Fruit fly (Drosophila melanogaster) whole organism, embryonic: ENCODE data around the gene CG8861.
A peak's percentile ranks its signal among the peaks of the same experiment; 100 is the strongest.

Experiments used
- Ada2b ChIP-seq: fragments of 200-800 bp; sonication (Bioruptor generic); IDR thresholded peaks from 2 replicates; pipeline ENCODE4 v1.3.6; 2022; ENCODE audit warnings: missing biosample characterization, missing genetic modification characterization
- Antp ChIP-seq: fragments of 200-800 bp; sonication (Bioruptor generic); optimal IDR thresholded peaks from 3 replicates; lab custom pipeline; 2016; ENCODE audit warnings: missing biosample characterization, missing genetic modification characterization
- Atf-2 ChIP-seq: fragments of 200-800 bp; sonication (Bioruptor generic); optimal IDR thresholded peaks from 2 replicates; lab custom pipeline; 2016; ENCODE audit warnings: missing biosample characterization, missing genetic modification characterization
- Awh ChIP-seq: fragments of 200-800 bp; sonication (Bioruptor generic); IDR thresholded peaks from 2 replicates; pipeline ENCODE4, ENCODE4 v1.3.6; 2022; ENCODE audit warnings: missing biosample characterization, missing genetic modification characterization
- BEAF-32 ChIP-seq: fragments of 200-800 bp; sonication (Bioruptor generic); optimal IDR thresholded peaks from 3 replicates; lab custom pipeline; 2017; ENCODE audit warnings: missing biosample characterization, missing genetic modification characterization, mild to moderate bottlenecking, moderate library complexity, missing genetic modification reagents
- CG1024 ChIP-seq: fragments of 200-800 bp; sonication (Bioruptor generic); IDR thresholded peaks from 2 replicates; pipeline ENCODE4 v1.3.6; 2022; ENCODE audit warnings: missing biosample characterization, missing genetic modification characterization
- CG12744 ChIP-seq: fragments of 200-800 bp; sonication (Bioruptor generic); optimal IDR thresholded peaks from 2 replicates; lab custom pipeline; 2016; ENCODE audit warnings: missing biosample characterization, missing genetic modification characterization
- CG14710 ChIP-seq: fragments of 200-800 bp; sonication (Bioruptor generic); optimal IDR thresholded peaks from 3 replicates; lab custom pipeline; 2019; ENCODE audit warnings: missing biosample characterization, mild to moderate bottlenecking, missing genetic modification characterization, moderate library complexity
- CG17359 ChIP-seq: fragments of 200-800 bp; sonication (Bioruptor generic); optimal IDR thresholded peaks from 3 replicates; lab custom pipeline; 2018; ENCODE audit warnings: missing biosample characterization, mild to moderate bottlenecking, missing genetic modification characterization, moderate library complexity
- CG18262 ChIP-seq: fragments of 200-800 bp; optimal IDR thresholded peaks from 3 replicates; lab custom pipeline; 2019; ENCODE audit warnings: missing biosample characterization, mild to moderate bottlenecking, missing genetic modification characterization, moderate library complexity
- CG18764 ChIP-seq: fragments of 200-800 bp; sonication (Bioruptor generic); optimal IDR thresholded peaks from 3 replicates; lab custom pipeline; 2016; ENCODE audit warnings: missing biosample characterization, missing genetic modification characterization
- CG2116 ChIP-seq: fragments of 200-800 bp; sonication (Bioruptor generic); optimal IDR thresholded peaks from 3 replicates; lab custom pipeline; 2018; ENCODE audit warnings: missing biosample characterization, mild to moderate bottlenecking, missing genetic modification characterization
- CG30020 ChIP-seq: fragments of 200-800 bp; optimal IDR thresholded peaks from 2 replicates; lab custom pipeline; 2019; ENCODE audit warnings: missing biosample characterization, mild to moderate bottlenecking, missing genetic modification characterization, moderate library complexity
- CG30431 ChIP-seq: fragments of 200-800 bp; sonication (Bioruptor generic); optimal IDR thresholded peaks from 2 replicates; lab custom pipeline; 2017; ENCODE audit warnings: missing biosample characterization, missing genetic modification characterization
- CG34224 ChIP-seq: fragments of 200-800 bp; sonication (Bioruptor generic); IDR thresholded peaks from 3 replicates; pipeline ENCODE4 v1.3.6; 2022; ENCODE audit warnings: missing biosample characterization, missing genetic modification characterization; ENCODE audit not compliant: partially characterized antibody
- CG42726 ChIP-seq: fragments of 200-800 bp; sonication (Bioruptor generic); IDR thresholded peaks from 2 replicates; pipeline ENCODE4 v1.3.6; 2022; ENCODE audit warnings: missing biosample characterization, missing genetic modification characterization; ENCODE audit not compliant: partially characterized antibody
- CG9609 ChIP-seq: fragments of 200-800 bp; sonication (Bioruptor generic); optimal IDR thresholded peaks from 3 replicates; lab custom pipeline; 2016; ENCODE audit warnings: missing biosample characterization, missing genetic modification characterization
- CkIIα-i1 ChIP-seq: fragments of 200-800 bp; sonication (Bioruptor generic); IDR thresholded peaks from 2 replicates; pipeline ENCODE4 v1.3.6; 2022; ENCODE audit warnings: missing biosample characterization, missing genetic modification characterization
- CrebB ChIP-seq: fragments of 200-800 bp; sonication (Bioruptor generic); optimal IDR thresholded peaks from 3 replicates; lab custom pipeline; 2018; ENCODE audit warnings: missing biosample characterization, mild to moderate bottlenecking, missing genetic modification characterization
- Dref ChIP-seq: fragments of 200-800 bp; sonication (Bioruptor generic); IDR thresholded peaks from 2 replicates; pipeline ENCODE4 v1.3.6; 2022; ENCODE audit warnings: missing biosample characterization, missing genetic modification characterization
- E2f2 ChIP-seq: fragments of 200-800 bp; sonication (Bioruptor generic); IDR thresholded peaks from 2 replicates; pipeline ENCODE4 v1.3.6; 2022; ENCODE audit warnings: missing biosample characterization, missing genetic modification characterization
- GATAe ChIP-seq: fragments of 200-800 bp; sonication (Bioruptor generic); conservative IDR thresholded peaks from 2 replicates; pipeline ENCODE4 v1.3.6; 2022; ENCODE audit warnings: missing biosample characterization, missing genetic modification characterization
- HLH3B ChIP-seq: fragments of 200-800 bp; sonication (Bioruptor generic); IDR thresholded peaks from 2 replicates; pipeline ENCODE4 v1.3.6; 2022; ENCODE audit warnings: missing biosample characterization, missing genetic modification characterization
- HmgD ChIP-seq: fragments of 200-800 bp; sonication (Bioruptor generic); optimal IDR thresholded peaks from 3 replicates; lab custom pipeline; 2016; ENCODE audit warnings: missing biosample characterization, missing genetic modification characterization
- HmgZ ChIP-seq: fragments of 200-800 bp; sonication (Bioruptor generic); optimal IDR thresholded peaks from 2 replicates; lab custom pipeline; 2018; ENCODE audit warnings: missing biosample characterization, mild to moderate bottlenecking, missing genetic modification characterization
- MESR4 ChIP-seq: fragments of 200-800 bp; sonication (Bioruptor generic); optimal IDR thresholded peaks from 2 replicates; lab custom pipeline; 2018; ENCODE audit warnings: missing biosample characterization, mild to moderate bottlenecking, missing genetic modification characterization, moderate library complexity
- Ravus ChIP-seq: fragments of 200-800 bp; sonication (Bioruptor generic); IDR thresholded peaks from 2 replicates; pipeline ENCODE4 v1.3.6; 2022; ENCODE audit warnings: missing biosample characterization, missing genetic modification characterization
- Spps ChIP-seq: fragments of 200-800 bp; sonication (Bioruptor generic); optimal IDR thresholded peaks from 2 replicates; lab custom pipeline; 2018; ENCODE audit warnings: missing biosample characterization, mild to moderate bottlenecking, missing genetic modification characterization
- Ssrp ChIP-seq: fragments of 200-800 bp; sonication (Bioruptor generic); optimal IDR thresholded peaks from 2 replicates; lab custom pipeline; 2018; ENCODE audit warnings: missing biosample characterization, mild to moderate bottlenecking, missing genetic modification characterization, moderate library complexity
- Stat92E ChIP-seq, 3 experiments: fragments of >200 bp in 2 of 3; fragments of 200-800 bp in 1 of 3; sonication (Bioruptor generic) in 1 of 3; optimal IDR thresholded peaks; 2 replicates each; lab custom pipeline; 2017 to 2019; ENCODE audit warnings: missing biosample characterization in 3 of 3, missing genetic modification characterization in 3 of 3, mild to moderate bottlenecking in 1 of 3, moderate library complexity in 1 of 3
- amos ChIP-seq: fragments of 200-800 bp; sonication (Bioruptor generic); IDR thresholded peaks from 2 replicates; pipeline ENCODE4 v1.3.6; 2022; ENCODE audit warnings: missing biosample characterization, missing genetic modification characterization; ENCODE audit not compliant: partially characterized antibody
- bbx ChIP-seq: fragments of 200-800 bp; sonication (Bioruptor generic); IDR thresholded peaks from 2 replicates; pipeline ENCODE4 v1.3.6; 2022; ENCODE audit warnings: missing biosample characterization, missing genetic modification characterization; ENCODE audit not compliant: partially characterized antibody
- dimm ChIP-seq: fragments of 200-800 bp; sonication (Bioruptor generic); IDR thresholded peaks from 2 replicates; pipeline ENCODE4 v1.3.6; 2022; ENCODE audit warnings: missing biosample characterization, missing genetic modification characterization
- ewg ChIP-seq: fragments of 200-800 bp; sonication (Bioruptor generic); optimal IDR thresholded peaks from 3 replicates; lab custom pipeline; 2017; ENCODE audit warnings: mild to moderate bottlenecking, missing biosample characterization, missing genetic modification reagents, missing genetic modification characterization
- hb ChIP-seq: fragments of 200-800 bp; sonication (Bioruptor generic); IDR thresholded peaks from 3 replicates; pipeline ENCODE4 v1.3.6; 2022; ENCODE audit warnings: missing biosample characterization, missing genetic modification characterization; ENCODE audit not compliant: partially characterized antibody
- jing ChIP-seq: fragments of 200-800 bp; sonication (Bioruptor generic); optimal IDR thresholded peaks from 2 replicates; lab custom pipeline; 2018; ENCODE audit warnings: missing biosample characterization, mild to moderate bottlenecking, missing genetic modification characterization
- jumu ChIP-seq: fragments of 200-800 bp; sonication (Bioruptor generic); optimal IDR thresholded peaks from 3 replicates; lab custom pipeline; 2016; ENCODE audit warnings: missing biosample characterization, missing genetic modification characterization
- kah ChIP-seq: fragments of 200-800 bp; sonication (Bioruptor generic); optimal IDR thresholded peaks from 2 replicates; lab custom pipeline; 2018; ENCODE audit warnings: missing biosample characterization, mild to moderate bottlenecking, missing genetic modification characterization
- knrl ChIP-seq: fragments of 200-800 bp; sonication (Bioruptor generic); IDR thresholded peaks from 3 replicates; pipeline ENCODE4 v1.3.6; 2022; ENCODE audit warnings: missing biosample characterization, missing genetic modification characterization; ENCODE audit not compliant: partially characterized antibody
- lilli ChIP-seq: fragments of 200-800 bp; sonication (Bioruptor generic); optimal IDR thresholded peaks from 3 replicates; lab custom pipeline; 2016; ENCODE audit warnings: missing biosample characterization, missing genetic modification characterization
- nmo ChIP-seq: fragments of 200-800 bp; sonication (Bioruptor generic); optimal IDR thresholded peaks from 2 replicates; lab custom pipeline; 2018; ENCODE audit warnings: missing biosample characterization, mild to moderate bottlenecking, missing genetic modification characterization, moderate library complexity
- pan ChIP-seq, 4 experiments: fragments of >200 bp in 3 of 4; fragments of 200-800 bp in 1 of 4; sonication (Bioruptor generic) in 1 of 4; optimal IDR thresholded peaks in 3 of 4; IDR thresholded peaks in 1 of 4; 2 replicates each; pipeline versions ENCODE4 v1.3.6 to Lab custom; 2017 to 2022; ENCODE audit warnings: missing biosample characterization in 2 of 4, missing genetic modification characterization in 2 of 4, mixed read lengths in 1 of 4
- pb ChIP-seq: fragments of 200-800 bp; sonication (Bioruptor generic); optimal IDR thresholded peaks from 3 replicates; lab custom pipeline; 2016; ENCODE audit warnings: missing biosample characterization, missing genetic modification characterization
- row ChIP-seq: fragments of 200-800 bp; sonication (Bioruptor generic); IDR thresholded peaks from 3 replicates; pipeline ENCODE4 v1.3.6; 2022; ENCODE audit warnings: missing biosample characterization, missing genetic modification characterization
- sob ChIP-seq: fragments of 200-800 bp; sonication (Bioruptor generic); IDR thresholded peaks from 2 replicates; pipeline ENCODE4 v1.3.6; 2022; ENCODE audit warnings: missing biosample characterization, missing genetic modification characterization
- tll ChIP-seq, 2 experiments: fragments of 200-800 bp in 1 of 2; fragments of >200 bp in 1 of 2; sonication (Bioruptor generic) in 1 of 2; optimal IDR thresholded peaks; 2 replicates each; lab custom pipeline; 2017 to 2019; ENCODE audit warnings: missing biosample characterization in 2 of 2, missing genetic modification characterization in 2 of 2, mild to moderate bottlenecking in 1 of 2, moderate library complexity in 1 of 2
- z ChIP-seq: fragments of 200-800 bp; sonication (Bioruptor generic); IDR thresholded peaks from 3 replicates; pipeline ENCODE4 v1.3.6; 2022; ENCODE audit warnings: missing biosample characterization, missing genetic modification characterization

The CG8861 gene

DNA sequence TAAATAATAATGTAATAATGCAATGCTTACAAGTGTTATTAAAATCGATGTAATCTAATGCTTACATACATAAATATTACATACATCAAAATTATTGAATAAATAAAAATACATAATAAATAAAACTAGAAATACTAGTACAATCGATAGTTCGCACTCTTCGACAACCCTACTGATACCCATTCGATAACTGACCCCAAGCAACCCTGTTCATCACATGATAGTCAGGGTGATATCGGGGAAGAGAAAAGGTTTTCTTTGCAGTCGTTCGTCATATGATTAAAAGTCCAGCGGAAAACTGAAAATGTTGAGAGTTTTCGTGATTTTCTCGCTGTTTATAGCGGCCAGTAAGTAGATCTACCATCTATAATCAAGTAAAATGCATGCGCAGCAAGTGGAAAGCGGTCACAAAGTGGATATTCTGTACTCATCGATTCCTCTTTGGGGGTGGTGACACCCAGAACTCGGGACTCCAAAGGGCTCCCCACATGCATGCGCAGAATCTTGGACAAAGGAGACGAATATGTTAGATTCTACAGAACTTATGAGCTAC, 67.8 kb downstream of the CG8861 start, which contains the start of gene ATP6AP2 (continued):
- no peak for TF ChIP-seq Spps (tag; lab: Kevin White, UChicago)
- peak; percentile 80 for TF ChIP-seq HmgZ (tag; lab: Kevin White, UChicago)
- peak; percentile 50 for TF ChIP-seq CG18764 (GFP tag; lab: Kevin White, UChicago)
- TF ChIP-seq Awh (GFP tag; lab: Robert Waterston, UW): no peak
- peak; percentile 72 for TF ChIP-seq hb (GFP tag; lab: Robert Waterston, UW)
- no peak for TF ChIP-seq CG1024 (GFP tag; lab: Robert Waterston, UW)
- TF ChIP-seq CG2116 (GFP tag; lab: Kevin White, UChicago): peak; percentile 99
- TF ChIP-seq GATAe: no peak
- no peak for TF ChIP-seq z (GFP tag; lab: Robert Waterston, UW)
- no peak for TF ChIP-seq dimm (GFP tag; lab: Robert Waterston, UW)
- TF ChIP-seq HLH3B: peak; percentile 28; the same call in 1 of the 2 replicates
- peak; percentile 83 for TF ChIP-seq BEAF-32 (GFP tag; lab: Kevin White, UChicago)
- TF ChIP-seq CG17359 (tag; lab: Kevin White, UChicago): peak; percentile 65
- TF ChIP-seq CG34224: peak; percentile 74
- no peak for TF ChIP-seq jing (GFP tag; lab: Kevin White, UChicago)
- no peak for TF ChIP-seq tll (GFP tag; optimal IDR thresholded peaks at IDR 0.05; lab: Kevin White, UChicago)
- peak; percentile 88 for TF ChIP-seq bbx (GFP tag; lab: Robert Waterston, UW)
- peak in 1 of 3 experiments; percentile 55 for TF ChIP-seq Stat92E (GFP tag; optimal IDR thresholded peaks at IDR 0.05; lab: Kevin White, UChicago)
- TF ChIP-seq CG30431 (GFP tag; lab: Kevin White, UChicago): no peak
- no peak for TF ChIP-seq CG9609
- TF ChIP-seq jumu: no peak
- TF ChIP-seq Ada2b: no peak
- no peak for TF ChIP-seq HmgD
- TF ChIP-seq CG18262 (tag; lab: Kevin White, UChicago): no peak
- no peak for TF ChIP-seq Antp (GFP tag; lab: Kevin White, UChicago)
- TF ChIP-seq knrl (GFP tag; lab: Robert Waterston, UW): peak; percentile 79
- peak; percentile 96 for TF ChIP-seq Dref (GFP tag; lab: Robert Waterston, UW)
- TF ChIP-seq sob (GFP tag; lab: Robert Waterston, UW): peak; percentile 85
- peak; percentile 18 for TF ChIP-seq Ssrp (tag; lab: Kevin White, UChicago)
- peak; percentile 99 for TF ChIP-seq MESR4 (GFP tag; lab: Kevin White, UChicago)
- peak; percentile 52 for TF ChIP-seq ewg
- no peak for TF ChIP-seq CkIIα-i1 (GFP tag; lab: Robert Waterston, UW)
- peak; percentile 90 for TF ChIP-seq row (GFP tag; lab: Robert Waterston, UW)
- TF ChIP-seq Ravus: no peak

DNA sequence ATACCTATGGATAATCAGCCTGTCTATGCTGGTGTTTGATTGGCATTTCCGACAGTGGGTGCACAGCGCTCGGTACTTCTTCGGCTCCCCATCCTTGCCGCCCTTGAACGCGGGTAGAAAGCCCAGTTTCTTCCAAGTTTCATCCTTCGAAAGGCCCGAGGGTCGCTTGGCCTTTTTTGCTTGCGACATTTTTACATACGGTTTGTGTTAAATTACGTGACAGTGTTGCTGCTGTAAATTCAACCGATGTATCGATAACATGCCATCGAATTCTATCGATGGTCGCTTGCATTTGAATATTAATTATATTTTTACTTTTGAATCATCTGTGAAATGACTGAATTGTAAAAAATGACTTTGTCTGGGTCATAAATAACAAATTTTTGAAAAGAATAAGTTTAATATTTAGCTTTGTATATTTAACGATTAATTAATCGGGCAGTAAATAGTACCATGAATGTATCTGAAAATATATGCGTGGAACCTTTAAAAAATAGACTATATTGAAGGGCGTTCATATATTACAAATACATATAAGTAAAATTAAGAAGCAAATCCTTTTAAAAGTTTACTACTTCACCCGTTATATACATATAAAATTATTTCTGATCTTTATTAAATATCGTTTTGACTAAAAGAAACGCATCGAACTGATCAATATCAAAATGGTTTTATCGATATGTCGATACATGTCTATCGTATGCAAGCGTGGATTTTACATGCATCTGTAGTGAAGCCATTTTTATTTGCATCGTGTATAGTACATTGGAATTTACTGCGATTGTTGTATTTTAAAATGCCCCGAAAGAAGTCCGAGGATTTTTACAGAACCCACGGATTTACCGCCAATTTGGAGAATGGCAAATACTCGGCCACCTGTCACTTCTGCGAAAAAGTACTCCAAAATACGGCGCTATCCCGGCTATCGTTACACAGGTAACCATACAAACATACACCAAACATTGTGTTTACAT, 69.8 kb downstream of the CG8861 start, which contains the start of the genes Ibf2 and Ibf1:
Ibf2 (minus strand) TSS at position 250 of the 974 bp plus-strand sequence.
Ibf1 (plus strand) TSS at position 713 of the 974 bp plus-strand sequence.
- TF ChIP-seq nmo: peak; percentile 13
- peak; percentile 62 for TF ChIP-seq CG14710 (tag; lab: Kevin White, UChicago)
- TF ChIP-seq E2f2: peak; percentile 60
- TF ChIP-seq pb (GFP tag; lab: Kevin White, UChicago): no peak
- TF ChIP-seq lilli (GFP tag; lab: Kevin White, UChicago): no peak
- TF ChIP-seq CG42726 (GFP tag; lab: Robert Waterston, UW): peak; percentile 89
- no peak for TF ChIP-seq Ssrp (tag; lab: Kevin White, UChicago)
- TF ChIP-seq pan (optimal IDR thresholded peaks at IDR 0.05; lab: Kevin White, UChicago): no peak
- no peak for TF ChIP-seq pan (GFP tag; optimal IDR thresholded peaks at IDR 0.05 in 1 of 2, IDR thresholded peaks at IDR 0.05 in 1 of 2)
- TF ChIP-seq amos (GFP tag; lab: Robert Waterston, UW): peak; percentile 87
- no peak for TF ChIP-seq Atf-2 (GFP tag; lab: Kevin White, UChicago)
- no peak for TF ChIP-seq kah
- peak; percentile 14 for TF ChIP-seq CG30020
- peak; percentile 16 for TF ChIP-seq HmgZ (tag; lab: Kevin White, UChicago)
- no peak for TF ChIP-seq CG12744
- TF ChIP-seq CrebB: no peak
